Fruit fly (Drosophila melanogaster) whole organism, embryonic: Measurements from ENCODE around the gene jim.

ENCODE experiments used
- ATbp ChIP-seq: fragments of 200-800 bp; sonication (Bioruptor generic); optimal IDR thresholded peaks from 2 replicates; lab custom pipeline; 2017; ENCODE audit warnings: missing biosample characterization, mild to moderate bottlenecking, missing genetic modification characterization, missing genetic modification reagents
- Atf6 ChIP-seq: fragments of 200-800 bp; sonication (Bioruptor generic); IDR thresholded peaks from 2 replicates; pipeline ENCODE4 v1.3.6; 2022; ENCODE audit warnings: missing biosample characterization, missing genetic modification characterization
- Bdp1 ChIP-seq: fragments of 200-800 bp; sonication (Bioruptor generic); optimal IDR thresholded peaks from 3 replicates; lab custom pipeline; 2016; ENCODE audit warnings: missing biosample characterization, missing genetic modification characterization
- CG11093 ChIP-seq: fragments of 200-800 bp; sonication (Bioruptor generic); IDR thresholded peaks from 3 replicates; pipeline ENCODE4 v1.3.6; 2022; ENCODE audit warnings: missing biosample characterization, missing genetic modification characterization
- CG11247 ChIP-seq: fragments of 200-800 bp; sonication (Bioruptor generic); IDR thresholded peaks from 2 replicates; pipeline ENCODE4 v1.3.6; 2022; ENCODE audit warnings: missing biosample characterization, missing genetic modification characterization
- CG11456 ChIP-seq: fragments of 200-800 bp; sonication (Bioruptor generic); IDR thresholded peaks from 3 replicates; pipeline ENCODE4 v1.3.6; 2022; ENCODE audit warnings: missing biosample characterization, missing genetic modification characterization
- CG12155 ChIP-seq: fragments of 200-800 bp; sonication (Bioruptor generic); optimal IDR thresholded peaks from 3 replicates; lab custom pipeline; 2016; ENCODE audit warnings: missing biosample characterization, missing genetic modification characterization
- CG12659 ChIP-seq: fragments of 200-800 bp; sonication (Bioruptor generic); optimal IDR thresholded peaks from 3 replicates; lab custom pipeline; 2017; ENCODE audit warnings: mild to moderate bottlenecking, missing biosample characterization, missing genetic modification reagents, missing genetic modification characterization
- CG12769 ChIP-seq: fragments of 200-800 bp; sonication (Bioruptor generic); optimal IDR thresholded peaks from 2 replicates; lab custom pipeline; 2019; ENCODE audit warnings: missing biosample characterization, mild to moderate bottlenecking, missing genetic modification characterization, moderate library complexity
- CG13894 ChIP-seq: fragments of 200-800 bp; sonication (Bioruptor generic); optimal IDR thresholded peaks from 3 replicates; lab custom pipeline; 2018; ENCODE audit warnings: missing biosample characterization, mild to moderate bottlenecking, missing genetic modification characterization, moderate library complexity
- CG14710 ChIP-seq: fragments of 200-800 bp; sonication (Bioruptor generic); optimal IDR thresholded peaks from 3 replicates; lab custom pipeline; 2019; ENCODE audit warnings: missing biosample characterization, mild to moderate bottlenecking, missing genetic modification characterization, moderate library complexity
- CG15514 ChIP-seq: fragments of 200-800 bp; sonication (Bioruptor generic); optimal IDR thresholded peaks from 3 replicates; lab custom pipeline; 2017; ENCODE audit warnings: missing biosample characterization, missing genetic modification characterization, mild to moderate bottlenecking, moderate library complexity, missing genetic modification reagents
- CG17359 ChIP-seq: fragments of 200-800 bp; sonication (Bioruptor generic); optimal IDR thresholded peaks from 3 replicates; lab custom pipeline; 2018; ENCODE audit warnings: missing biosample characterization, mild to moderate bottlenecking, missing genetic modification characterization, moderate library complexity
- CG17385 ChIP-seq: fragments of 200-800 bp; sonication (Bioruptor generic); optimal IDR thresholded peaks from 3 replicates; lab custom pipeline; 2018; ENCODE audit warnings: missing biosample characterization, mild to moderate bottlenecking, missing genetic modification characterization
- CG18599 ChIP-seq: fragments of 200-800 bp; sonication (Bioruptor generic); optimal IDR thresholded peaks from 3 replicates; lab custom pipeline; 2017; ENCODE audit warnings: missing biosample characterization, missing genetic modification characterization, mild to moderate bottlenecking, moderate library complexity, missing genetic modification reagents
- CG2202 ChIP-seq: fragments of 200-800 bp; sonication (Bioruptor generic); optimal IDR thresholded peaks from 2 replicates; lab custom pipeline; 2018; ENCODE audit warnings: missing biosample characterization, mild to moderate bottlenecking, missing genetic modification characterization
- CG3281 ChIP-seq: fragments of 200-800 bp; sonication (Bioruptor generic); optimal IDR thresholded peaks from 3 replicates; lab custom pipeline; 2017; ENCODE audit warnings: missing biosample characterization, mild to moderate bottlenecking, missing genetic modification characterization
- CG4730 ChIP-seq: fragments of 200-800 bp; sonication (Bioruptor generic); IDR thresholded peaks from 2 replicates; pipeline ENCODE4 v1.3.6; 2022; ENCODE audit warnings: missing biosample characterization, missing genetic modification characterization
- CG6254 ChIP-seq: fragments of 200-800 bp; sonication (Bioruptor generic); optimal IDR thresholded peaks from 3 replicates; lab custom pipeline; 2017; ENCODE audit warnings: mild to moderate bottlenecking, missing biosample characterization, missing genetic modification reagents, missing genetic modification characterization
- CG6813 ChIP-seq: fragments of 200-800 bp; sonication (Bioruptor generic); optimal IDR thresholded peaks from 2 replicates; lab custom pipeline; 2017; ENCODE audit warnings: missing biosample characterization, missing genetic modification characterization, mild to moderate bottlenecking, moderate library complexity, missing genetic modification reagents
- CG7357 ChIP-seq: fragments of 200-800 bp; sonication (Bioruptor generic); IDR thresholded peaks from 3 replicates; pipeline ENCODE4 v1.3.6; 2022; ENCODE audit warnings: missing biosample characterization, missing genetic modification characterization
- CG8388 ChIP-seq: fragments of 200-800 bp; sonication (Bioruptor generic); optimal IDR thresholded peaks from 2 replicates; lab custom pipeline; 2019; ENCODE audit warnings: missing biosample characterization, mild to moderate bottlenecking, missing genetic modification characterization, moderate library complexity
- CkIIα-i1 ChIP-seq: fragments of 200-800 bp; sonication (Bioruptor generic); IDR thresholded peaks from 2 replicates; pipeline ENCODE4 v1.3.6; 2022; ENCODE audit warnings: missing biosample characterization, missing genetic modification characterization
- D19A ChIP-seq: fragments of 200-800 bp; optimal IDR thresholded peaks from 3 replicates; lab custom pipeline; 2019; ENCODE audit warnings: missing biosample characterization, mild to moderate bottlenecking, missing genetic modification characterization, moderate library complexity
- Dip3 ChIP-seq: fragments of 200-800 bp; sonication (Bioruptor generic); optimal IDR thresholded peaks from 3 replicates; lab custom pipeline; 2016; ENCODE audit warnings: missing biosample characterization, missing genetic modification characterization
- Drgx ChIP-seq: fragments of 200-800 bp; sonication (Bioruptor generic); IDR thresholded peaks from 2 replicates; pipeline ENCODE4 v1.3.6; 2022; ENCODE audit warnings: missing biosample characterization, missing genetic modification characterization
- ERR ChIP-seq: fragments of 200-800 bp; sonication (Bioruptor generic); optimal IDR thresholded peaks from 2 replicates; lab custom pipeline; 2016; ENCODE audit warnings: missing biosample characterization, missing genetic modification characterization
- Fer1 ChIP-seq: fragments of 200-800 bp; sonication (Bioruptor generic); optimal IDR thresholded peaks from 2 replicates; lab custom pipeline; 2017; ENCODE audit warnings: missing biosample characterization, mild to moderate bottlenecking, missing genetic modification characterization
- Fer3 ChIP-seq: fragments of 200-800 bp; sonication (Bioruptor generic); optimal IDR thresholded peaks from 2 replicates; lab custom pipeline; 2018; ENCODE audit warnings: missing biosample characterization, mild to moderate bottlenecking, missing genetic modification characterization, moderate library complexity
- Med ChIP-seq: fragments of 200-800 bp; sonication (Bioruptor generic); peaks from one replicate; lab custom pipeline; 2016; ENCODE audit warnings: missing biosample characterization, missing genetic modification characterization, mild to moderate bottlenecking, inconsistent platforms, moderate library complexity
- Mes4 ChIP-seq: fragments of 200-800 bp; sonication (Bioruptor generic); optimal IDR thresholded peaks from 2 replicates; lab custom pipeline; 2016; ENCODE audit warnings: missing biosample characterization, missing genetic modification characterization
- Trl ChIP-seq, 3 experiments: fragments of >200 bp in 2 of 3; fragments of 200-800 bp in 1 of 3; sonication (Bioruptor generic) in 1 of 3; optimal IDR thresholded peaks; 2 replicates in 1 of 3; 3 replicates in 2 of 3; lab custom pipeline; 2016 to 2017; ENCODE audit warnings: missing biosample characterization in 1 of 3, missing genetic modification characterization in 1 of 3
- ato ChIP-seq: fragments of 200-800 bp; sonication (Bioruptor generic); IDR thresholded peaks from 2 replicates; pipeline ENCODE4 v1.3.6; 2022; ENCODE audit warnings: missing biosample characterization, missing genetic modification characterization; ENCODE audit not compliant: partially characterized antibody
- bcd ChIP-seq: fragments of 200-800 bp; sonication (Bioruptor generic); optimal IDR thresholded peaks from 2 replicates; lab custom pipeline; 2017; ENCODE audit warnings: missing biosample characterization, mild to moderate bottlenecking, missing genetic modification characterization
- cg ChIP-seq: fragments of 200-800 bp; sonication (Bioruptor generic); optimal IDR thresholded peaks from 3 replicates; lab custom pipeline; 2019; ENCODE audit warnings: missing biosample characterization, mild to moderate bottlenecking, missing genetic modification characterization, moderate library complexity
- gsb ChIP-seq: fragments of 200-800 bp; sonication (Bioruptor generic); IDR thresholded peaks from 2 replicates; pipeline ENCODE4 v1.3.6; 2022; ENCODE audit warnings: missing biosample characterization, missing genetic modification characterization
- hbn ChIP-seq: fragments of 200-800 bp; sonication (Bioruptor generic); IDR thresholded peaks from 2 replicates; pipeline ENCODE4 v1.3.6; 2022; ENCODE audit warnings: missing biosample characterization, missing genetic modification characterization; ENCODE audit not compliant: partially characterized antibody
- lbe ChIP-seq: fragments of 200-800 bp; sonication (Bioruptor generic); optimal IDR thresholded peaks from 2 replicates; lab custom pipeline; 2016; ENCODE audit warnings: missing biosample characterization, mild to moderate bottlenecking, missing genetic modification characterization
- mirr ChIP-seq: fragments of 200-800 bp; sonication (Bioruptor generic); optimal IDR thresholded peaks from 3 replicates; lab custom pipeline; 2018; ENCODE audit warnings: missing biosample characterization, mild to moderate bottlenecking, missing genetic modification characterization
- nau ChIP-seq: fragments of 200-800 bp; sonication (Bioruptor generic); optimal IDR thresholded peaks from 3 replicates; lab custom pipeline; 2017; ENCODE audit warnings: missing biosample characterization, mild to moderate bottlenecking, missing genetic modification characterization, missing genetic modification reagents
- org-1 ChIP-seq: fragments of 200-800 bp; sonication (Bioruptor generic); optimal IDR thresholded peaks from 2 replicates; lab custom pipeline; 2017; ENCODE audit warnings: missing biosample characterization, missing genetic modification characterization
- scrt ChIP-seq: fragments of 200-800 bp; sonication (Bioruptor generic); optimal IDR thresholded peaks from 2 replicates; lab custom pipeline; 2018; ENCODE audit warnings: missing biosample characterization, mild to moderate bottlenecking, missing genetic modification characterization, moderate library complexity
- slbo ChIP-seq: fragments of 200-800 bp; sonication (Bioruptor generic); IDR thresholded peaks from 2 replicates; pipeline ENCODE4 v1.3.6; 2022; ENCODE audit warnings: missing biosample characterization, missing genetic modification characterization
- sr ChIP-seq: fragments of 200-800 bp; sonication (Bioruptor generic); IDR thresholded peaks from 3 replicates; pipeline ENCODE4 v1.3.6; 2022; ENCODE audit warnings: missing biosample characterization, missing genetic modification characterization
- sug ChIP-seq: fragments of 200-800 bp; optimal IDR thresholded peaks from 2 replicates; lab custom pipeline; 2019; ENCODE audit warnings: missing biosample characterization, mild to moderate bottlenecking, missing genetic modification characterization, moderate library complexity
- vnd ChIP-seq: fragments of 200-800 bp; sonication (Bioruptor generic); IDR thresholded peaks from 3 replicates; pipeline ENCODE4 v1.3.6; 2022; ENCODE audit warnings: missing biosample characterization, missing genetic modification characterization; ENCODE audit not compliant: partially characterized antibody
- zfh1 ChIP-seq: fragments of 200-800 bp; sonication (Bioruptor generic); IDR thresholded peaks from 3 replicates; pipeline ENCODE4 v1.3.6; 2022; ENCODE audit warnings: missing biosample characterization, missing genetic modification characterization

jim gene

dm6 chr3L:22835144-22835964, at the start of gene jim (continued):
- TF ChIP-seq vnd (GFP tag; lab: Robert Waterston, UW) (no peak), CG12155 (GFP tag; lab: Kevin White, UChicago) (peak; percentile 91), CG13894 (tag; lab: Kevin White, UChicago) (peak; percentile 79), slbo (GFP tag; lab: Robert Waterston, UW) (peak; percentile 23; the same call in 1 of the 2 replicates), Fer1 (GFP tag; lab: Kevin White, UChicago) (peak; percentile 68), CG2202 (tag; lab: Kevin White, UChicago) (no peak), zfh1 (GFP tag; lab: Robert Waterston, UW) (no peak), Fer3 (tag; lab: Kevin White, UChicago) (no peak), D19A (tag; lab: Kevin White, UChicago) (no peak), ato (GFP tag; lab: Robert Waterston, UW) (no peak), sug (tag; lab: Kevin White, UChicago) (peak; percentile 78), CG17385 (GFP tag; lab: Kevin White, UChicago) (peak; percentile 6), hbn (GFP tag; lab: Robert Waterston, UW) (0 out of 2 replicates have a peak, but pooled peaks have one; percentile 18), scrt (GFP tag; lab: Kevin White, UChicago) (peak; percentile 3), CG12769 (tag; lab: Kevin White, UChicago) (peak; percentile 93), Trl (optimal IDR thresholded peaks at IDR 0.05; lab: Kevin White, UChicago) (peak; percentile 93 to 97), Trl (GFP tag; optimal IDR thresholded peaks at IDR 0.05; lab: Kevin White, UChicago) (no peak), CG14710 (no peak), Atf6 (GFP tag; lab: Robert Waterston, UW) (peak; percentile 32; the same call in 1 of the 2 replicates), org-1 (GFP tag; lab: Kevin White, UChicago) (no peak), CG3281 (GFP tag; lab: Kevin White, UChicago) (no peak), CG6254 (GFP tag; lab: Kevin White, UChicago) (peak; percentile 19), Dip3 (no peak), lbe (GFP tag; lab: Kevin White, UChicago) (peak; percentile 43), Med (GFP tag; lab: Kevin White, UChicago) (peak; percentile 77), CG4730 (GFP tag; lab: Robert Waterston, UW) (no peak), ATbp (GFP tag; lab: Kevin White, UChicago) (no peak), CkIIα-i1 (GFP tag; lab: Robert Waterston, UW) (no peak), CG6813 (GFP tag; lab: Kevin White, UChicago) (peak; percentile 39), Drgx (GFP tag; lab: Robert Waterston, UW) (peak; percentile 62), nau (GFP tag; lab: Kevin White, UChicago) (peak; percentile 25), Mes4 (GFP tag; lab: Kevin White, UChicago) (no peak), ERR (GFP tag; lab: Kevin White, UChicago) (peak; percentile 0), CG11456 (GFP tag; lab: Robert Waterston, UW) (0 out of 3 replicates have a peak, but pooled peaks have one; percentile 14), sr (GFP tag; lab: Robert Waterston, UW) (no peak), CG8388 (GFP tag; lab: Kevin White, UChicago) (no peak), CG12659 (GFP tag; lab: Kevin White, UChicago) (no peak), bcd (GFP tag; lab: Kevin White, UChicago) (peak; percentile 11), CG17359 (tag; lab: Kevin White, UChicago) (no peak), CG7357 (GFP tag; lab: Robert Waterston, UW) (no peak), CG18599 (GFP tag; lab: Kevin White, UChicago) (peak; percentile 49), cg (GFP tag; lab: Kevin White, UChicago) (peak; percentile 88), CG11093 (GFP tag; lab: Robert Waterston, UW) (no peak), CG15514 (GFP tag; lab: Kevin White, UChicago) (peak; percentile 25), Bdp1 (no peak), gsb (GFP tag; lab: Robert Waterston, UW) (0 out of 2 replicates have a peak, but pooled peaks have one; percentile 19), mirr (GFP tag; lab: Kevin White, UChicago) (peak; percentile 49), CG11247 (GFP tag; lab: Robert Waterston, UW) (no peak; the same call in 1 of the 2 replicates)
